Fruit fly (Drosophila melanogaster) whole organism, prepupa: ENCODE measurements around the gene robl37BC.

Source experiments
- CG10631 ChIP-seq: fragments of 200-800 bp; sonication (Bioruptor generic); optimal IDR thresholded peaks from 2 replicates; lab custom pipeline; 2016; ENCODE audit warnings: missing biosample characterization, missing genetic modification characterization
- CG11762 ChIP-seq: fragments of 200-800 bp; sonication (Bioruptor generic); optimal IDR thresholded peaks from 3 replicates; lab custom pipeline; 2016; ENCODE audit warnings: missing biosample characterization, missing genetic modification characterization; ENCODE audit not compliant: insufficient read depth
- CG4318 ChIP-seq: fragments of 200-800 bp; sonication (Bioruptor generic); optimal IDR thresholded peaks from 3 replicates; lab custom pipeline; 2017; ENCODE audit warnings: missing biosample characterization, mild to moderate bottlenecking, missing genetic modification characterization
- CG6163 ChIP-seq: fragments of 200-800 bp; sonication (Bioruptor generic); IDR thresholded peaks from 3 replicates; pipeline ENCODE4 v1.3.6; 2022; ENCODE audit warnings: missing biosample characterization, missing genetic modification characterization
- CG6854 ChIP-seq: fragments of 200-800 bp; sonication (Bioruptor generic); optimal IDR thresholded peaks from 2 replicates; lab custom pipeline; 2017; ENCODE audit warnings: missing biosample characterization, mild to moderate bottlenecking, missing genetic modification characterization
- CG7368 ChIP-seq: fragments of 200-800 bp; sonication (Bioruptor generic); optimal IDR thresholded peaks from 3 replicates; lab custom pipeline; 2016; ENCODE audit warnings: missing biosample characterization, missing genetic modification characterization
- Eip75B ChIP-seq: fragments of 200-800 bp; sonication (Bioruptor generic); optimal IDR thresholded peaks from 3 replicates; lab custom pipeline; 2016; ENCODE audit warnings: missing biosample characterization, missing genetic modification characterization
- Eip93F ChIP-seq: fragments of 200-800 bp; sonication (Bioruptor generic); optimal IDR thresholded peaks from 2 replicates; lab custom pipeline; 2016; ENCODE audit warnings: missing biosample characterization, mild to moderate bottlenecking, missing genetic modification characterization
- Hr38 ChIP-seq: sonication (Bioruptor generic); optimal IDR thresholded peaks from 2 replicates; lab custom pipeline; 2016; ENCODE audit warnings: missing biosample characterization, missing genetic modification characterization
- Hr39 ChIP-seq: fragments of 200-800 bp; sonication (Bioruptor generic); optimal IDR thresholded peaks from 2 replicates; lab custom pipeline; 2016; ENCODE audit warnings: missing biosample characterization, missing genetic modification characterization
- Hr4 ChIP-seq: fragments of 200-800 bp; sonication (Bioruptor generic); optimal IDR thresholded peaks from 3 replicates; lab custom pipeline; 2016; ENCODE audit warnings: missing biosample characterization, missing genetic modification characterization
- Smox ChIP-seq: fragments of 200-800 bp; sonication (Bioruptor generic); optimal IDR thresholded peaks from 3 replicates; lab custom pipeline; 2016; ENCODE audit warnings: missing biosample characterization, missing genetic modification characterization
- cyc ChIP-seq: fragments of 200-800 bp; sonication (Bioruptor generic); optimal IDR thresholded peaks from 3 replicates; lab custom pipeline; 2016; ENCODE audit warnings: missing biosample characterization, missing genetic modification characterization
- vri ChIP-seq: fragments of 200-800 bp; sonication (Bioruptor generic); optimal IDR thresholded peaks from 3 replicates; lab custom pipeline; 2016; ENCODE audit warnings: missing biosample characterization, mild to moderate bottlenecking, missing genetic modification characterization

DNA sequence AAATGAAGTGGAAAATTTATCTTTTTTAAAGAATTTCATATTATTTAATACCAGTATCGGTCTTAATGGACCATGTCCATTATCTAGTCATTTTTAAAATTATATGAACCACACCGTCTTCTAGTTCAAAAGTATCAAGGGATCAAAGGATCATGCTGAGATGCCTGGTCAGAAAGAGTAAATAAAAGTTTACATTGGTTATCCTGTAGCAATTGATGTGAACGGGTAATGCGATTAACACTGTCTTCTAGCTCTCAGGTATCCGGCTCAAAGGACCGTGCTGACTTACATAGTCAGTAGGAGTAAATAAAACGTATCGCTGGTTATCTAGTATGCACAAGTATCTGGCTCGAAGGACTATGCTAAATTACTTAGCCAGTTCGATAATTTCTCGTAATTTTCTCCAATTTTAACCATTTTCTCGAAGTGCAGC lies 8.5 kb downstream of the robl37BC start:
- TF ChIP-seq Hr38 (GFP tag; lab: Kevin White, UChicago) = no peak
- TF ChIP-seq CG6854 (GFP tag; lab: Kevin White, UChicago) = no peak
- peak; percentile 6 for TF ChIP-seq Hr39 (GFP tag; lab: Kevin White, UChicago)
- TF ChIP-seq CG4318 (GFP tag; lab: Kevin White, UChicago) = no peak
- no peak for TF ChIP-seq CG6163 (GFP tag; lab: Robert Waterston, UW)
- TF ChIP-seq cyc (GFP tag; lab: Kevin White, UChicago) = no peak
- peak; percentile 30 for TF ChIP-seq CG10631 (GFP tag; lab: Kevin White, UChicago)
- no peak for TF ChIP-seq CG11762 (GFP tag; lab: Kevin White, UChicago)
- TF ChIP-seq CG7368 = no peak
- peak; percentile 26 for TF ChIP-seq Smox (GFP tag; lab: Kevin White, UChicago)
- no peak for TF ChIP-seq Eip75B (GFP tag; lab: Kevin White, UChicago)
- TF ChIP-seq Eip93F (GFP tag; lab: Kevin White, UChicago) = no peak
- TF ChIP-seq vri (GFP tag; lab: Kevin White, UChicago) = no peak
- TF ChIP-seq Hr4 = peak; percentile 20
